Fruit fly (Drosophila melanogaster) whole organism, larva: ENCODE measurements around the gene Bem46.
A peak's percentile ranks its signal among the peaks of the same experiment; 100 is the strongest.

Experiments
- noc ChIP-seq: fragments of 200-800 bp; sonication (Bioruptor generic); optimal IDR thresholded peaks from 3 replicates; lab custom pipeline; 2019; ENCODE audit warnings: missing biosample characterization, mild to moderate bottlenecking, missing genetic modification characterization, moderate library complexity

The Bem46 gene

DNA sequence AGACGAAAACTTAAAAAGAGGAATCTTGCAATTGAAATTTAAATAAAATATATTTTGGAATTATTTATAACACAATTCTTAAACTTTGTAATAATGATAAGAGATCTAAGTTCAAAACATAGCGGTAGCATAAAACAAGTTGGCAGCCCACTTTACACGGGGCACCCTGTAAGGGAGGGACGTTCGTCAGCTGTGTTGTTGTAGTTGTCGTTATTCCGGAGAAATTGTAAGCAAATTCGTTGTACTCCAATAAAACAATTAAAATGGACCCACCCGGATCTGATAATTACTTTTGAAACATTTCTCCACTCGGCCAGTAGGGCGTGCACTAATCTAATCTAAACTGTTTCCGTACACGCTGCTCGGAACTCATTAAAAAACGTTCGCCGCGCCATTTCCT, 42.4 kb downstream of the Bem46 start, which contains the start of gene GABPI:
Gene GABPI, plus strand, starts transcription at position 190 of the 400 bp plus-strand sequence.
- TF ChIP-seq noc (tag; lab: Kevin White, UChicago), result no peak

DNA sequence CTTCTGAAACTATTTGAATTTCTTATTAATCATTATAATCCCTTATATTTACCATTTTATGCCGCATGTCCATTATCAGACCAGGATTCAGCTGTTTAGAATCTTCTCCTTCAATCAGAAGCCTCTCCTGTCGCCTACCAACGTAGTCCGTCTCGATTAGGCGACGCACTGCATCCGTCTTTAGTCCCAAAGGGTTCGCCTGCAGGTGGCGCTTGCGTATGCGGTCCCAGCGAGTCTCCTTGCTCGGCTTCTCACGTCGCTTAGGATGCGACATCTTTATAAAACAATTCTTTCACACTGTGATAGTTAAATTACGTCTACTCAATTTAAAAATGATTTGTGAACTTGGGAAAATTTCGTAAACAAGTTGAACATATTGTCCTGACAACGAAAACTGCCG, 47.1 kb downstream of the Bem46 start, which contains the start of gene CG17258:
Gene CG17258, minus strand, starts transcription at position 380 of the 400 bp plus-strand sequence.
- TF ChIP-seq noc (tag; lab: Kevin White, UChicago), result no peak

DNA sequence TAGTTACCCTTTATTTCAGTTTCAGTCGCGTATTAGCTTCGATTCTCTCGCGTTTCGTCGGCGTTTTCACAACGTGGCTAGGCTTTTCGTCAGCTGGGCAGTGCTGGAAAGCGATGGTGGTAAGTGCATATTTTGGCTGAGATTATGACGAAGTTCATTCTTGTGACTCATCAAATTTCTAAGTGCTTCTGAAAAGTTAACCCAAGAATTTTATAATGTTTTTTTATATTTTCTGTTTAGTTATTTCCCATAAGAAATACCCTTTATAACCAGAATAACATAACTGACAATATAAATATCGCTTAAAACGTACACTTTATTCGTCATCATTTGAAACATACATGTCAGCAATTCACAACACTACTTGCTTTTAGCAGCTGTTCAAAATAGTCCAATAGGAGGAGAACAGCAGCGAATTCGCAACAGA, 49.2 kb downstream of the Bem46 start, which contains the start of the genes CG17260 and SerRS:
Gene CG17260, plus strand, starts transcription at position 78 of the 427 bp plus-strand sequence.
Gene SerRS, minus strand, starts transcription at position 251 of the 427 bp plus-strand sequence.
- peak; percentile 93 for TF ChIP-seq noc (tag; lab: Kevin White, UChicago)
